Fruit fly (Drosophila melanogaster) whole organism, pupa: ENCODE measurements around the gene Inx3.

Experiments used
- CG10348 ChIP-seq: fragments of 200-800 bp; sonication (Bioruptor generic); IDR thresholded peaks from 2 replicates; pipeline ENCODE4 v1.3.6; 2022; ENCODE audit warnings: missing biosample characterization, missing genetic modification characterization
- CG12605 ChIP-seq: fragments of 200-800 bp; sonication (Bioruptor generic); IDR thresholded peaks from 2 replicates; pipeline ENCODE4 v1.3.6; 2022; ENCODE audit warnings: missing biosample characterization, missing genetic modification characterization
- CG13204 ChIP-seq: fragments of 200-800 bp; sonication (Bioruptor generic); optimal IDR thresholded peaks from 2 replicates; lab custom pipeline; 2018; ENCODE audit warnings: missing biosample characterization, mild to moderate bottlenecking, missing genetic modification characterization, moderate library complexity
- CG14655 ChIP-seq: fragments of 200-800 bp; sonication (Bioruptor generic); optimal IDR thresholded peaks from 3 replicates; lab custom pipeline; 2017; ENCODE audit warnings: mild to moderate bottlenecking, missing biosample characterization, missing genetic modification reagents, missing genetic modification characterization
- CG15710 ChIP-seq: fragments of 200-800 bp; sonication (Bioruptor generic); optimal IDR thresholded peaks from 2 replicates; lab custom pipeline; 2018; ENCODE audit warnings: missing biosample characterization, mild to moderate bottlenecking, missing genetic modification characterization, moderate library complexity
- CG17806 ChIP-seq: fragments of 200-800 bp; sonication (Bioruptor generic); optimal IDR thresholded peaks from 2 replicates; lab custom pipeline; 2018; ENCODE audit warnings: missing biosample characterization, mild to moderate bottlenecking, missing genetic modification characterization, moderate library complexity
- CG32121 ChIP-seq: fragments of 200-800 bp; sonication (Bioruptor generic); IDR thresholded peaks from 2 replicates; pipeline ENCODE4 v1.3.6; 2022; ENCODE audit warnings: missing biosample characterization, missing genetic modification characterization
- CG34367 ChIP-seq: fragments of 200-800 bp; sonication (Bioruptor generic); optimal IDR thresholded peaks from 2 replicates; lab custom pipeline; 2018; ENCODE audit warnings: missing biosample characterization, mild to moderate bottlenecking, missing genetic modification characterization
- CG4496 ChIP-seq: fragments of 200-800 bp; sonication (Bioruptor generic); IDR thresholded peaks from 3 replicates; pipeline ENCODE4 v1.3.6; 2022; ENCODE audit warnings: missing biosample characterization, missing genetic modification characterization
- CG8159 ChIP-seq: fragments of 200-800 bp; sonication (Bioruptor generic); optimal IDR thresholded peaks from 3 replicates; lab custom pipeline; 2018; ENCODE audit warnings: missing biosample characterization, mild to moderate bottlenecking, missing genetic modification characterization, moderate library complexity
- CG8301 ChIP-seq: fragments of 200-800 bp; sonication (Bioruptor generic); optimal IDR thresholded peaks from 2 replicates; lab custom pipeline; 2018; ENCODE audit warnings: missing biosample characterization, mild to moderate bottlenecking, missing genetic modification characterization
- CG9948 ChIP-seq: fragments of 200-800 bp; sonication (Bioruptor generic); optimal IDR thresholded peaks from 2 replicates; lab custom pipeline; 2018; ENCODE audit warnings: missing biosample characterization, mild to moderate bottlenecking, missing genetic modification characterization, moderate library complexity
- D1 ChIP-seq: fragments of 200-800 bp; sonication (Bioruptor generic); optimal IDR thresholded peaks from 2 replicates; lab custom pipeline; 2018; ENCODE audit warnings: missing biosample characterization, mild to moderate bottlenecking, missing genetic modification characterization, moderate library complexity
- EcR ChIP-seq: fragments of 200-800 bp; sonication (Bioruptor generic); optimal IDR thresholded peaks from 3 replicates; lab custom pipeline; 2019; ENCODE audit warnings: missing biosample characterization, missing genetic modification characterization, mild to moderate bottlenecking, moderate library complexity, missing genetic modification reagents
- Ets98B ChIP-seq: fragments of 200-800 bp; sonication (Bioruptor generic); IDR thresholded peaks from 2 replicates; pipeline ENCODE4 v1.3.6; 2022; ENCODE audit warnings: missing biosample characterization, missing genetic modification characterization
- Pif1A ChIP-seq: fragments of 200-800 bp; sonication (Bioruptor generic); optimal IDR thresholded peaks from 3 replicates; lab custom pipeline; 2016; ENCODE audit warnings: missing biosample characterization, missing genetic modification characterization
- Pif1B ChIP-seq: fragments of 200-800 bp; sonication (Bioruptor generic); optimal IDR thresholded peaks from 3 replicates; lab custom pipeline; 2016; ENCODE audit warnings: missing biosample characterization, missing genetic modification characterization
- Snoo ChIP-seq: fragments of 200-800 bp; sonication (Bioruptor generic); optimal IDR thresholded peaks from 3 replicates; lab custom pipeline; 2017; ENCODE audit warnings: missing biosample characterization, mild to moderate bottlenecking, missing genetic modification characterization, inconsistent platforms
- fd96Ca ChIP-seq: fragments of 200-800 bp; sonication (Bioruptor generic); IDR thresholded peaks from 3 replicates; pipeline ENCODE4 v1.3.6; 2022; ENCODE audit warnings: missing biosample characterization, missing genetic modification characterization
- gl ChIP-seq: fragments of 200-800 bp; sonication (Bioruptor generic); optimal IDR thresholded peaks from 2 replicates; lab custom pipeline; 2018; ENCODE audit warnings: missing biosample characterization, mild to moderate bottlenecking, missing genetic modification characterization
- rn ChIP-seq: fragments of 200-800 bp; sonication (Bioruptor generic); IDR thresholded peaks from 2 replicates; pipeline ENCODE4 v1.3.6; 2022; ENCODE audit warnings: missing biosample characterization, missing genetic modification characterization

Inx3 gene

dm6 chr3R:28850662-28851257 is 8.5 kb downstream of the Inx3 start:
- TF ChIP-seq fd96Ca (GFP tag; lab: Robert Waterston, UW) (peak; percentile 85), CG10348 (GFP tag; lab: Robert Waterston, UW) (no peak), gl (tag; lab: Kevin White, UChicago) (no peak), CG4496 (GFP tag; lab: Robert Waterston, UW) (peak; percentile 86), Pif1A (peak; percentile 44), CG15710 (tag; lab: Kevin White, UChicago) (peak; percentile 34), rn (GFP tag; lab: Robert Waterston, UW) (peak; percentile 54), D1 (tag; lab: Kevin White, UChicago) (no peak), CG32121 (peak; percentile 76), Ets98B (GFP tag; lab: Robert Waterston, UW) (peak; percentile 82), Snoo (no peak), CG13204 (no peak), CG8301 (tag; lab: Kevin White, UChicago) (peak; percentile 53), EcR (no peak), CG12605 (GFP tag; lab: Robert Waterston, UW) (peak; percentile 30; the same call in 1 of the 2 replicates), CG17806 (tag; lab: Kevin White, UChicago) (no peak), CG8159 (tag; lab: Kevin White, UChicago) (peak; percentile 34), CG14655 (peak; percentile 50), Pif1B (peak; percentile 8), CG9948 (tag; lab: Kevin White, UChicago) (no peak), CG34367 (tag; lab: Kevin White, UChicago) (no peak)

DNA sequence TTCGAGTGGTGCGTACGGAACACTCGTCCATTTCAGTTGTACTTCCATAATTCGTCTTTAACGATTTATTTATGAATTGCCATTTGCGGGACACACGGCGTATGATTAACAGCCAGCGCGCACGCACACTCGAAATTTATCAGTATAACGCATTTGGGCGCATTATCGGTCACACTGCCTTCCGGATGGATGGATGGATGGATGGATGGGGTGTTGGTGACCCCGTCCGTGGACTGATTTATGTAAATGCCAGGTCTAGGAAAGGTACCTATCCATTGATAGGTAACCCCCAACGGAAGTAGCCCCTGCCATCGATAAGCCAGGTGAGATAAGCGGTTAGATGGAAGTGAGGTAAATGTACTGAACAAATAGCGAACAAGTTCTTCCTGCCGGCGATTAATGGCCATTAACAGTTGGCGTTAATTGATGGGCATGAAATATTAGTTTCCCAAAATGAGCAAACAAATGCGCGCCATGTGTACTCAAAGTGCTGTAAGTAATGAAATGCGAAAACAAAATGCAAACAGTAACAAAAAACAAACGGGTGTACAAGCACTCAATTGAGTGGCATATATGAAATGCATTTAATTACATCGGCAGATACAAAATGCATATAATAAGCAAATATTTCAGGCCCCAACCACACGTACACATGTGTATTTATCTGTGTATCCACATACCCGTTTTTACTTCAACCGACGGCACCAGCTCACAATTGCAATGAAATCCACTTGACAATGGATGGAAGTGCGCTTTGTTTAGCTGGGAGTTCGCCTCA is 10.4 kb downstream of the Inx3 start:
- TF ChIP-seq CG9948 (tag; lab: Kevin White, UChicago), result no peak
- TF ChIP-seq CG14655, result no peak
- no peak for TF ChIP-seq fd96Ca (GFP tag; lab: Robert Waterston, UW)
- no peak for TF ChIP-seq CG34367 (tag; lab: Kevin White, UChicago)
- TF ChIP-seq CG4496 (GFP tag; lab: Robert Waterston, UW), result no peak
- no peak for TF ChIP-seq CG17806 (tag; lab: Kevin White, UChicago)
- TF ChIP-seq CG10348 (GFP tag; lab: Robert Waterston, UW), result no peak
- no peak for TF ChIP-seq Ets98B (GFP tag; lab: Robert Waterston, UW)
- no peak for TF ChIP-seq gl (tag; lab: Kevin White, UChicago)
- TF ChIP-seq Snoo, result no peak
- no peak for TF ChIP-seq Pif1A
- TF ChIP-seq CG12605 (GFP tag; lab: Robert Waterston, UW), result no peak
- TF ChIP-seq CG15710 (tag; lab: Kevin White, UChicago), result no peak
- no peak for TF ChIP-seq Pif1B
- TF ChIP-seq EcR, result no peak
- TF ChIP-seq CG13204, result no peak
- no peak for TF ChIP-seq CG32121

- peak; percentile 80 for TF ChIP-seq CG8159 (tag; lab: Kevin White, UChicago)
- peak; percentile 66 for TF ChIP-seq CG15710 (tag; lab: Kevin White, UChicago)
- peak; percentile 53 for TF ChIP-seq CG17806 (tag; lab: Kevin White, UChicago)
- peak; percentile 18 for TF ChIP-seq Pif1A
- no peak for TF ChIP-seq CG13204
- TF ChIP-seq rn (GFP tag; lab: Robert Waterston, UW), result no peak
- peak; percentile 27 for TF ChIP-seq CG34367 (tag; lab: Kevin White, UChicago)
- TF ChIP-seq D1 (tag; lab: Kevin White, UChicago), result peak; percentile 14
- TF ChIP-seq CG10348 (GFP tag; lab: Robert Waterston, UW), result no peak
- no peak for TF ChIP-seq CG12605 (GFP tag; lab: Robert Waterston, UW)
- TF ChIP-seq CG9948 (tag; lab: Kevin White, UChicago), result peak; percentile 49
- peak; percentile 53 for TF ChIP-seq CG14655
- peak; percentile 14 for TF ChIP-seq Pif1B
- TF ChIP-seq CG32121, result no peak
- no peak for TF ChIP-seq CG4496 (GFP tag; lab: Robert Waterston, UW)
- TF ChIP-seq CG8301 (tag; lab: Kevin White, UChicago), result peak; percentile 11
- peak; percentile 88 for TF ChIP-seq EcR
- no peak for TF ChIP-seq Ets98B (GFP tag; lab: Robert Waterston, UW)
- peak; percentile 41 for TF ChIP-seq Snoo
- TF ChIP-seq, all 21 proteins: peak for 12
Observed at dm6 chr3R:28847547-28848316, 11.6 kb downstream of the Inx3 start.

DNA sequence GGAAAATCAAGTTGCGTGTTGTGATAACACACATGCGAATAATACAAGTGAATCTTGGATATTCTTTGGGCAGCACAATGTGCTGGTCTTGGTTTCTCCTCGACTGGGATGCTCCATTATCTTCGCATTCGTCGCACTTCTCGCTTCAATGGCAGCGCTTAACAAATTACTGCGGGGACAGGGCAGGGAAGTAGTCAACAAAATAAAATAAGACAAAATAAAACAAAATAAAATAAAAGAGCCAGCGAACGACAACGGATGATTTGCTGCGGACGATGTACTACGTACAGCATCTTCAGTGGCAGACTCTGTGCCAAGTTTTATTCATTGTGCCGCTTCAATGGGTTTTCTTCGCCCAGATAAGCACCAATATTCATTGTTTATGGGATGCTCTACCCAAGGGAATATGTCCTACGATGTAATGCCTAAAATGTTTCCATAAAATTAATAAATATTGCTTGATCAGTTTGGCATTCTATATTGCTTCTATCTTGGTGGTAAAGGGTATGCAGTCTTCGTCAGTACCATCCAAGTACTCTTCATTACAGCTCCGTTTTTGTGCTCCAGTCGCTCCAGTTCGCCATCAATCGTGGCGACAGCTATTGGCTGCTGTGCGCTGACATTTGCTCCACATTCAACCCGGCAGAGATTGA is 12.3 kb downstream of the Inx3 start:
- TF ChIP-seq Snoo (peak; percentile 21), Pif1B (peak; percentile 74), EcR (peak; percentile 64), CG10348 (GFP tag; lab: Robert Waterston, UW) (peak; percentile 41; the same call in 1 of the 2 replicates), CG12605 (GFP tag; lab: Robert Waterston, UW) (peak; percentile 75), fd96Ca (GFP tag; lab: Robert Waterston, UW) (peak; percentile 78), gl (tag; lab: Kevin White, UChicago) (peak; percentile 94), CG8159 (tag; lab: Kevin White, UChicago) (peak; percentile 85), Pif1A (peak; percentile 65), D1 (tag; lab: Kevin White, UChicago) (peak; percentile 15), CG32121 (no peak; the same call in 1 of the 2 replicates), CG8301 (tag; lab: Kevin White, UChicago) (peak; percentile 73), CG17806 (tag; lab: Kevin White, UChicago) (peak; percentile 77), CG9948 (tag; lab: Kevin White, UChicago) (peak; percentile 68), CG14655 (peak; percentile 77), CG34367 (tag; lab: Kevin White, UChicago) (peak; percentile 73), CG13204 (peak; percentile 80), rn (GFP tag; lab: Robert Waterston, UW) (peak; percentile 29; the same call in 1 of the 2 replicates), CG4496 (GFP tag; lab: Robert Waterston, UW) (peak; percentile 77; the same call in 2 of the 3 replicates), Ets98B (GFP tag; lab: Robert Waterston, UW) (peak; percentile 38; the same call in 1 of the 2 replicates), CG15710 (tag; lab: Kevin White, UChicago) (peak; percentile 76)
- TF ChIP-seq, all 21 proteins: peak for 20
